Worm (Caenorhabditis elegans) whole organism, L2 larva: ENCODE measurements around the gene str-35.

Experiments used
- C34F6.9 ChIP-seq: fragments of 150-350 bp; optimal IDR thresholded peaks from 2 replicates; lab custom pipeline; 2014; ENCODE audit warnings: missing biosample characterization, missing genetic modification characterization
- F13H6.1 ChIP-seq: sonication (generic microtip); optimal IDR thresholded peaks from 2 replicates; lab custom pipeline; 2016; ENCODE audit warnings: missing genetic modification characterization, missing compliant biosample characterization
- R02D3.7 ChIP-seq: fragments of 150-350 bp; optimal IDR thresholded peaks from 2 replicates; lab custom pipeline; 2014; ENCODE audit warnings: missing biosample characterization, missing genetic modification characterization
- Y55F3AM.14 ChIP-seq: fragments of 200-800 bp; sonication (Bioruptor generic); optimal IDR thresholded peaks from 2 replicates; lab custom pipeline; 2018; ENCODE audit warnings: mild to moderate bottlenecking, missing genetic modification characterization, missing compliant biosample characterization
- alr-1 ChIP-seq: fragments of 150-350 bp; optimal IDR thresholded peaks from 2 replicates; lab custom pipeline; 2014; ENCODE audit warnings: missing biosample characterization, missing genetic modification characterization
- ama-1 ChIP-seq: fragments of 150-350 bp; optimal IDR thresholded peaks from 2 replicates; lab custom pipeline; 2018; ENCODE audit warnings: inconsistent platforms
- blmp-1 ChIP-seq: sonication (generic microtip); optimal IDR thresholded peaks from 2 replicates; lab custom pipeline; 2017; ENCODE audit warnings: missing genetic modification characterization, mild to moderate bottlenecking, missing compliant biosample characterization, antibody characterized with exemption, moderate library complexity; ENCODE audit not compliant: insufficient read depth
- ceh-16 ChIP-seq: fragments of 150-350 bp; optimal IDR thresholded peaks from 2 replicates; lab custom pipeline; 2014; ENCODE audit warnings: missing biosample characterization, missing genetic modification characterization
- ceh-82 ChIP-seq: fragments of 150-350 bp; optimal IDR thresholded peaks from 2 replicates; lab custom pipeline; 2014; ENCODE audit warnings: missing biosample characterization, missing genetic modification characterization
- crh-2 ChIP-seq: sonication (generic microtip); optimal IDR thresholded peaks from 2 replicates; lab custom pipeline; 2017; ENCODE audit warnings: missing biosample characterization, missing genetic modification characterization
- dmd-4 ChIP-seq: sonication (generic microtip); optimal IDR thresholded peaks from 2 replicates; lab custom pipeline; 2017; ENCODE audit warnings: missing biosample characterization, missing genetic modification characterization
- egl-27 ChIP-seq: sonication (generic microtip); optimal IDR thresholded peaks from 3 replicates; lab custom pipeline; 2017; ENCODE audit warnings: missing biosample characterization, missing genetic modification reagents, missing genetic modification characterization
- elt-1 ChIP-seq: fragments of 150-350 bp; optimal IDR thresholded peaks from 2 replicates; lab custom pipeline; 2014; ENCODE audit warnings: missing biosample characterization, missing genetic modification characterization
- elt-3 ChIP-seq: sonication (generic microtip); optimal IDR thresholded peaks from 2 replicates; lab custom pipeline; 2017; ENCODE audit warnings: missing biosample characterization, missing genetic modification characterization
- fos-1 ChIP-seq: fragments of 150-350 bp; optimal IDR thresholded peaks from 2 replicates; lab custom pipeline; 2014; ENCODE audit warnings: missing biosample characterization, missing genetic modification characterization
- gmeb-1 ChIP-seq: fragments of 150-350 bp; optimal IDR thresholded peaks from 2 replicates; lab custom pipeline; 2014; ENCODE audit warnings: missing biosample characterization, missing genetic modification characterization
- lin-13 ChIP-seq: fragments of 150-350 bp; optimal IDR thresholded peaks from 2 replicates; lab custom pipeline; 2014; ENCODE audit warnings: missing biosample characterization, missing genetic modification reagents, missing genetic modification characterization
- lin-39 ChIP-seq: fragments of 150-350 bp; optimal IDR thresholded peaks from 2 replicates; lab custom pipeline; 2014; ENCODE audit warnings: missing biosample characterization, missing genetic modification reagents, missing genetic modification characterization
- lsy-2 ChIP-seq, 2 experiments: fragments of 150-350 bp in 1 of 2; sonication (generic microtip) in 1 of 2; optimal IDR thresholded peaks; 2 replicates each; lab custom pipeline; 2014 to 2017; ENCODE audit warnings: missing biosample characterization in 2 of 2, missing genetic modification characterization in 2 of 2
- mdl-1 ChIP-seq, 2 experiments: fragments of 150-350 bp in 1 of 2; sonication (generic microtip) in 1 of 2; optimal IDR thresholded peaks; 2 replicates each; lab custom pipeline; 2017; ENCODE audit warnings: missing biosample characterization in 2 of 2, missing genetic modification characterization in 2 of 2
- nhr-10 ChIP-seq: sonication (generic microtip); optimal IDR thresholded peaks from 2 replicates; lab custom pipeline; 2017; ENCODE audit warnings: missing biosample characterization, missing genetic modification characterization
- nhr-11 ChIP-seq: fragments of 150-350 bp; optimal IDR thresholded peaks from 2 replicates; lab custom pipeline; 2014; ENCODE audit warnings: missing biosample characterization, missing genetic modification characterization
- nhr-12 ChIP-seq: fragments of 150-350 bp; optimal IDR thresholded peaks from 2 replicates; lab custom pipeline; 2014; ENCODE audit warnings: missing biosample characterization, missing genetic modification characterization
- nhr-129 ChIP-seq: fragments of 150-350 bp; optimal IDR thresholded peaks from 2 replicates; lab custom pipeline; 2014; ENCODE audit warnings: missing biosample characterization, missing genetic modification characterization
- nhr-21 ChIP-seq: fragments of 150-350 bp; optimal IDR thresholded peaks from 2 replicates; lab custom pipeline; 2014; ENCODE audit warnings: missing biosample characterization, missing genetic modification characterization
- nhr-25 ChIP-seq: fragments of 150-350 bp; sonication (generic microtip); optimal IDR thresholded peaks from 3 replicates; lab custom pipeline; 2014; ENCODE audit warnings: missing biosample characterization, missing genetic modification characterization
- nhr-6 ChIP-seq: fragments of 150-350 bp; optimal IDR thresholded peaks from 2 replicates; lab custom pipeline; 2014; ENCODE audit warnings: missing biosample characterization, missing genetic modification characterization
- peb-1 ChIP-seq: fragments of 150-350 bp; optimal IDR thresholded peaks from 2 replicates; lab custom pipeline; 2014; ENCODE audit warnings: missing biosample characterization, missing genetic modification characterization
- sem-4 ChIP-seq: fragments of 150-350 bp; optimal IDR thresholded peaks from 2 replicates; lab custom pipeline; 2014; ENCODE audit warnings: missing biosample characterization, missing genetic modification reagents, missing genetic modification characterization
- skn-1 ChIP-seq: sonication (generic microtip); optimal IDR thresholded peaks from 2 replicates; lab custom pipeline; 2017; ENCODE audit warnings: missing biosample characterization, missing genetic modification characterization
- sma-3 ChIP-seq: sonication (generic microtip); optimal IDR thresholded peaks from 2 replicates; lab custom pipeline; 2016; ENCODE audit warnings: missing genetic modification reagents, missing genetic modification characterization, missing compliant biosample characterization
- sma-9 ChIP-seq, 2 experiments: fragments of 150-350 bp in 1 of 2; sonication (generic microtip) in 1 of 2; optimal IDR thresholded peaks; 2 replicates each; lab custom pipeline; 2014 to 2016; ENCODE audit warnings: missing genetic modification characterization in 2 of 2, mild to moderate bottlenecking in 1 of 2, missing biosample characterization in 1 of 2, missing compliant biosample characterization in 1 of 2, missing genetic modification reagents in 1 of 2, moderate library complexity in 1 of 2
- snpc-4 ChIP-seq: fragments of 150-350 bp; optimal IDR thresholded peaks from 2 replicates; lab custom pipeline; 2014; ENCODE audit warnings: missing biosample characterization, missing genetic modification characterization
- unc-55 ChIP-seq: fragments of 150-350 bp; sonication (generic microtip); optimal IDR thresholded peaks from 3 replicates; lab custom pipeline; 2014; ENCODE audit warnings: missing biosample characterization, missing genetic modification reagents, missing genetic modification characterization
- unc-62 ChIP-seq: fragments of 150-350 bp; optimal IDR thresholded peaks from 2 replicates; lab custom pipeline; 2014; ENCODE audit warnings: missing biosample characterization, missing genetic modification reagents, missing genetic modification characterization
- zag-1 ChIP-seq: fragments of 150-350 bp; optimal IDR thresholded peaks from 2 replicates; lab custom pipeline; 2014; ENCODE audit warnings: missing biosample characterization, missing genetic modification characterization
- ztf-11 ChIP-seq: sonication (generic microtip); optimal IDR thresholded peaks from 2 replicates; lab custom pipeline; 2017; ENCODE audit warnings: missing biosample characterization, missing genetic modification characterization
- ztf-4 ChIP-seq: fragments of 150-350 bp; optimal IDR thresholded peaks from 2 replicates; lab custom pipeline; 2014; ENCODE audit warnings: missing biosample characterization, missing genetic modification characterization

Gene str-35

ce11 chrV:4512733-4513132 is 38.1 kb downstream of the str-35 start, which contains the start of gene T28F12.1:
TSS of gene T28F12.1 (plus strand) at chrV:4513033.
- TF ChIP-seq dmd-4 (tag; lab: Kevin White, UChicago), result no peak
- no peak for TF ChIP-seq sma-3 (GFP tag; lab: Kevin White, UChicago)
- TF ChIP-seq nhr-10 (tag; lab: Kevin White, UChicago), result no peak
- no peak for TF ChIP-seq lin-39
- no peak for TF ChIP-seq snpc-4 (tag; lab: Kevin White, UChicago)
- no peak for TF ChIP-seq ceh-16 (tag; lab: Kevin White, UChicago)
- TF ChIP-seq elt-1 (tag; lab: Kevin White, UChicago), result no peak
- no peak for TF ChIP-seq sem-4 (tag; lab: Kevin White, UChicago)
- TF ChIP-seq Y55F3AM.14 (GFP tag; lab: Kevin White, UChicago), result no peak
- TF ChIP-seq alr-1 (tag; lab: Kevin White, UChicago), result no peak
- no peak for TF ChIP-seq ceh-82 (tag; lab: Kevin White, UChicago)
- TF ChIP-seq ztf-11 (tag; lab: Kevin White, UChicago), result no peak
- no peak for TF ChIP-seq crh-2 (tag; lab: Kevin White, UChicago)
- TF ChIP-seq nhr-12 (tag; lab: Kevin White, UChicago), result no peak
- TF ChIP-seq R02D3.7 (tag; lab: Kevin White, UChicago), result no peak
- TF ChIP-seq, all 48 proteins: peak for 0

ce11 chrV:4518657-4519056 is 44.0 kb downstream of the str-35 start:
- TF ChIP-seq blmp-1 (tag; lab: Kevin White, UChicago) (peak; percentile 57), ama-1 (no peak)
- TF ChIP-seq, all 48 proteins: peak for 1

ce11 chrV:4523312-4523711 is 48.7 kb downstream of the str-35 start:
- TF ChIP-seq F13H6.1 (tag; lab: Kevin White, UChicago) (no peak), unc-62 (GFP tag; lab: Kevin White, UChicago) (no peak), nhr-25 (peak; percentile 39), nhr-21 (peak; percentile 46)

ce11 chrV:4523844-4524243 is 49.2 kb downstream of the str-35 start:
- TF ChIP-seq nhr-25, result no peak
- TF ChIP-seq nhr-6 (tag; lab: Kevin White, UChicago), result no peak
- no peak for TF ChIP-seq crh-2 (tag; lab: Kevin White, UChicago)
- TF ChIP-seq gmeb-1 (tag; lab: Kevin White, UChicago), result no peak
- TF ChIP-seq lin-13 (GFP tag; lab: Kevin White, UChicago), result no peak
- no peak for TF ChIP-seq ama-1
- TF ChIP-seq sma-9 (GFP tag; optimal IDR thresholded peaks at IDR 0.05; lab: Kevin White, UChicago), result peak; percentile 15
- TF ChIP-seq sma-9 (tag; optimal IDR thresholded peaks at IDR 0.05; lab: Kevin White, UChicago), result no peak
- peak in 1 of 2 experiments; percentile 17 for TF ChIP-seq lsy-2 (tag; optimal IDR thresholded peaks at IDR 0.05; lab: Kevin White, UChicago)
- no peak for TF ChIP-seq skn-1 (tag; lab: Kevin White, UChicago)
- TF ChIP-seq F13H6.1 (tag; lab: Kevin White, UChicago), result peak; percentile 1
- TF ChIP-seq unc-55 (GFP tag; lab: Kevin White, UChicago), result no peak
- TF ChIP-seq alr-1 (tag; lab: Kevin White, UChicago), result no peak
- TF ChIP-seq zag-1 (tag; lab: Kevin White, UChicago), result no peak
- no peak for TF ChIP-seq fos-1 (tag; lab: Kevin White, UChicago)
- no peak for TF ChIP-seq egl-27 (tag; lab: Kevin White, UChicago)
- TF ChIP-seq sma-3 (GFP tag; lab: Kevin White, UChicago), result no peak
- no peak for TF ChIP-seq elt-3
- TF ChIP-seq ztf-4, result no peak
- no peak for TF ChIP-seq ceh-16 (tag; lab: Kevin White, UChicago)

ce11 chrV:4524327-4524726 is 49.7 kb downstream of the str-35 start:
- TF ChIP-seq peb-1 (tag; lab: Kevin White, UChicago), result no peak
- no peak for TF ChIP-seq ztf-4
- TF ChIP-seq C34F6.9 (tag; lab: Kevin White, UChicago), result no peak
- no peak for TF ChIP-seq lin-13 (GFP tag; lab: Kevin White, UChicago)
- peak; percentile 40 for TF ChIP-seq sma-9 (GFP tag; optimal IDR thresholded peaks at IDR 0.05; lab: Kevin White, UChicago)
- TF ChIP-seq sma-9 (tag; optimal IDR thresholded peaks at IDR 0.05; lab: Kevin White, UChicago), result no peak
- no peak for TF ChIP-seq egl-27 (tag; lab: Kevin White, UChicago)
- no peak for TF ChIP-seq crh-2 (tag; lab: Kevin White, UChicago)
- peak; percentile 48 for TF ChIP-seq nhr-21
- TF ChIP-seq mdl-1 (tag; optimal IDR thresholded peaks at IDR 0.05; lab: Kevin White, UChicago), result no peak
- no peak for TF ChIP-seq ama-1
- TF ChIP-seq ceh-82 (tag; lab: Kevin White, UChicago), result no peak
- TF ChIP-seq nhr-129 (tag; lab: Kevin White, UChicago), result peak; percentile 49
- no peak for TF ChIP-seq nhr-11
- TF ChIP-seq, all 48 proteins: peak for 3
